Worm (Caenorhabditis elegans): Measurements from ENCODE around the gene lmtr-5.

Gene lmtr-5

DNA sequence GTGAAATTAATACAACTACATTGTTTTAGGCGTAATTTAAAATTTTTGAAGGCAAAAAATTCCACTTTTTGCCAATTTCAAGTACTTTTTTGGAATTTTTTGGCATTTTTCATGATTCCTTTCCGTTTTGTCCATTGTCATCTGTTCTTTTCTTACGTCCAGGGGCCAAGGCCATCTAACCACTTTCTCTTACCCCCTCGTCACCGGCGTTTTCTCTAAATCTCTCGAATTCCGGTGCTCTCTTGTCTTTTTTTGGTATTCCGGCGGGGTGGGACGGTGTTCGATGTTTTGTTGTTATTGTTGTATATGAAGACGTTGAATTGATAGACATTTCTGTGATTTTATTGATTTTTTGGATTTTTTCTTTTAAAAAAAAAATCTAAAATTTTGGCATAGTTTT lies 21.9 kb upstream of the lmtr-5 start:
- TF ChIP-seq skn-1 (tag; optimal IDR thresholded peaks at IDR 0.05) (no peak), nhr-25 (tag; optimal IDR thresholded peaks at IDR 0.05; ENCODE audit: borderline replicate concordance, insufficient read depth) (peak; percentile 73), nhr-28 (tag; optimal IDR thresholded peaks at IDR 0.05) (peak; percentile 23)

DNA sequence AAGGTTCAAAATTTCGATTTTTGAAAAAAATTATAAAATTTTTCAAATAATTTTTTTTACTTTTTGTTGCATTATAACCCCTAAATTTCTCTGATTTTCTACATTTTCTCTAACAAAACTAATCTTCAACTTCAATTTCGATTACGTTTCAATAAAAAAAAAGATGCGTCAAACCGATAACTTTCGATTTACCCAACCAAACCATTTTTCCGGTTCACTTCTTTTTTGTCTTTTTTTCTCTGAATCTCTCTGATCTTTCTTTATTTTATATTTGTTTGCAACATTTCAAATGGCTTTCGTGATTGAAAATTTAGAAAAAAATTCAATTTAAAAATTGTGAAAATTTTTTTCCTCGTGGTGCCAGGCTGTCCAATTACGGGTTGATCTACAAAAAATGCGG lies 20.0 kb upstream of the lmtr-5 start:
- TF ChIP-seq T26A8.4 (GFP tag; IDR thresholded peaks at IDR 0.05) (no peak), nhr-11 (tag; optimal IDR thresholded peaks at IDR 0.05) (no peak), fkh-10 (GFP tag; optimal IDR thresholded peaks at IDR 0.05) (no peak), daf-16 (GFP tag; optimal IDR thresholded peaks at IDR 0.05) (no peak), daf-16 (tag; optimal IDR thresholded peaks at IDR 0.05) (no peak), nhr-42 (GFP tag; IDR thresholded peaks at IDR 0.05) (no peak), nhr-6 (tag; optimal IDR thresholded peaks at IDR 0.05) (no peak), lsy-2 (tag; optimal IDR thresholded peaks at IDR 0.05) (no peak), aha-1 (tag) (no peak), snpc-4 (tag; optimal IDR thresholded peaks at IDR 0.05) (no peak), rbr-2 (tag; optimal IDR thresholded peaks at IDR 0.05) (no peak), nhr-41 (GFP tag; IDR thresholded peaks at IDR 0.05) (no peak), unc-39 (tag; optimal IDR thresholded peaks at IDR 0.05) (no peak), lin-38 (GFP tag; IDR thresholded peaks at IDR 0.05) (no peak)

DNA sequence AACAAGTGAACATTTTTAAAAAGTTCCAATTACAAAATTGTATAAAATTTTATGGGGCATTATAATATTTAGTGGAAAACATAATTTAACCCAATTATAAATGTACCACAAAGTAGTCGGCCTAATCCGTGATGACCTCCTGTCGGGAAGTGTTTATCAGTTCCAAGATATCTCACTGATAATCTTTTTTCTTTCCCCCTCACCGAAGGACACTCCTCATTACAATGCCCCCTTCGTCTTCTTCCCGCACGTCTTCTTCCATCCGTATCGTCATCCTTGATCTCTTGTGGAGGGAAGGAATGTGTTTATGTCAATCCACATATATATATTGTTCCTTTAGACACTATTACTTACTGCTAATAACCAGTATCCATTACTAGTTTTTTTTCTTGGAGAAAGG lies 18.2 kb upstream of the lmtr-5 start, which contains the start of gene R148.5:
R148.5 (plus strand) TSS at position 331 of the 400 bp plus-strand sequence.
- no peak for TF ChIP-seq lsy-2 (tag; optimal IDR thresholded peaks at IDR 0.05)
- no peak for TF ChIP-seq daf-8 (GFP tag; IDR thresholded peaks at IDR 0.05)
- no peak for TF ChIP-seq F44E2.7 (GFP tag; IDR thresholded peaks at IDR 0.05)
- no peak for TF ChIP-seq ceh-32 (tag; optimal IDR thresholded peaks at IDR 0.05; ENCODE audit: poor library complexity)
- TF ChIP-seq unc-39 (tag; optimal IDR thresholded peaks at IDR 0.05): no peak
- TF ChIP-seq nhr-102 (tag; optimal IDR thresholded peaks at IDR 0.05): no peak
- no peak for TF ChIP-seq ctbp-1 (GFP tag; IDR thresholded peaks at IDR 0.05)
- no peak for TF ChIP-seq F49E8.2 (tag; optimal IDR thresholded peaks at IDR 0.05; ENCODE audit: borderline replicate concordance)
- no peak for TF ChIP-seq lir-3 (tag; optimal IDR thresholded peaks at IDR 0.05)
- no peak for TF ChIP-seq skn-1 (tag; optimal IDR thresholded peaks at IDR 0.05)
- TF ChIP-seq dmd-6 (GFP tag; IDR thresholded peaks at IDR 0.05): no peak
- no peak for TF ChIP-seq nhr-25 (tag; optimal IDR thresholded peaks at IDR 0.05; ENCODE audit: borderline replicate concordance, insufficient read depth)

DNA sequence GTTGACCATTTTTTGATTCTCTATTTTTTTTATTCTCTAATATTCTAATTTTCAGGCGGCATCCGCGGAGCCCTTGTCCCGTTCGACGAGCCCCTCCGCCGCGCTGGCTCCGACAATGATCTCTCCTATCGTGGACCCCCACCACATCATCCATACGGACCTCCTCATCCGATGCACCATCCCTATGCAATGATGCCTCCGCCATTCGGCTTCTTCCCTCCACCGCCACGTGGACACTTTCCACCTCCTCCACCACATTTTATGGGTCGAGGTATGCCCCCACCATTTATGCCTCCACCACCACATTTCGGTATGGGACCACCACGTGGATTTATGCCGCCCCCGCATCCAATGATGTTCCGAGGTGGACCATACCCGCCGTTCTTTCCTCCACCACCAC lies 14.2 kb upstream of the lmtr-5 start:
- TF ChIP-seq nhr-10 (tag; optimal IDR thresholded peaks at IDR 0.05): no peak
- no peak for TF ChIP-seq nhr-25 (tag; optimal IDR thresholded peaks at IDR 0.05; ENCODE audit: borderline replicate concordance, insufficient read depth)
- no peak for TF ChIP-seq unc-62 (GFP tag; optimal IDR thresholded peaks at IDR 0.05 in 1 of 2)
- TF ChIP-seq unc-62 (tag; optimal IDR thresholded peaks at IDR 0.05): no peak
- TF ChIP-seq nhr-28 (tag; optimal IDR thresholded peaks at IDR 0.05): no peak
- TF ChIP-seq set-16 (GFP tag; IDR thresholded peaks at IDR 0.05): peak; percentile 79
- TF ChIP-seq lin-13 (GFP tag; optimal IDR thresholded peaks at IDR 0.05): no peak
- TF ChIP-seq zfp-2 (tag; optimal IDR thresholded peaks at IDR 0.05): no peak

DNA sequence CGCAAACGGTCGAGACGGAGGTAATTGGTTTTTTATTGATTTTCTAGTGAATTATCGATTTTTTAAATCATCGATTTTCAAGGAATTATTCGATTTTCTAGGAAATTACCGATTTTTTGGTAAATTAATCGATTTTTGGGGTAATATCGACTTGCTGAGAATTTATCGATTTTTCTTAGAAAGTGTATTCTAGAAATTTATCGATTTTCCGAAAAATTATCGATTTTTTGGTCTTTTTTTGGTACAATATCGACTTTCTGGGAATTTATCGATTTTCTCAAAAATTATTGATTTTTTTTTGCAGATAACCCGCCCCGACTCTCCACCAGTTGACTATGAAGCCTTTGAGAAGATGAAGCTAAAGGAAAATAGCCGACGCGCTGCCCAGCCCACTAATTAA lies 12.9 kb upstream of the lmtr-5 start:
- TF ChIP-seq ceh-44 (GFP tag; IDR thresholded peaks at IDR 0.05) (no peak), madf-9 (GFP tag; conservative IDR thresholded peaks at IDR 0.05) (no peak), cey-2 (tag; optimal IDR thresholded peaks at IDR 0.05; ENCODE audit: borderline replicate concordance, insufficient read depth) (no peak), ceh-28 (tag; optimal IDR thresholded peaks at IDR 0.05) (peak; percentile 98), mxl-3 (GFP tag; optimal IDR thresholded peaks at IDR 0.05) (no peak), mxl-2 (GFP tag; conservative IDR thresholded peaks at IDR 0.05) (no peak)

All from whole organism, L4 larva.